Fruit fly (Drosophila melanogaster): ENCODE results near the gene CG3108.

DNA sequence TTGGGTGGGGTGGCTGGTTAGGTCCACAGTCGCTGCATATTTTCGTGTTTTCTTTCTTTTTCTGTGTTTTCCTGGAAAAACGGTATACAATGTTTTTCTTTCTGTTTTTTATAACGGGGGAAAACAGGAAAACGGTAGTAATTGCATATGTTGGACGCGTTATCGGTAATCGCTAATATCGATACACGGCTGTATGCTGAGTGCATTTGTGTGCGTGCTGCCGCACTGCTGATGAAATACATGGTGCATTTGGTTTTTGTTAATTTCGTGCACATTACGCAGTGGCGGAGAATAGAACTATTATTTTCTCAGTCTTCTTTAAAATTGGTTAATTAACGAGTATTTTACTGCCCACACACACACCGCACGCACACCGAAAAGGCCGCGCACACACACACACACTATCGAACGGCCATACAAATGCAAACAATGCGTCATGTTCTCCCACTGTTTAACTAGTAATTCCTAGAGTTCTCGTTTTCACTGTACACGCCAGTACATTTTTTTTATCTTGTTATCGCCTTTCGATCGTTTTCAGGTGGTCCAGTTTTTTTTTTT is 17.9 kb downstream of the CG3108 start:
- TF ChIP-seq usp (GFP tag; optimal IDR thresholded peaks at IDR 0.05): no peak
- no peak for TF ChIP-seq psq (optimal IDR thresholded peaks at IDR 0.05)

All from whole organism.